Worm (Caenorhabditis elegans): ENCODE data around the gene Y46B2A.4.

DNA sequence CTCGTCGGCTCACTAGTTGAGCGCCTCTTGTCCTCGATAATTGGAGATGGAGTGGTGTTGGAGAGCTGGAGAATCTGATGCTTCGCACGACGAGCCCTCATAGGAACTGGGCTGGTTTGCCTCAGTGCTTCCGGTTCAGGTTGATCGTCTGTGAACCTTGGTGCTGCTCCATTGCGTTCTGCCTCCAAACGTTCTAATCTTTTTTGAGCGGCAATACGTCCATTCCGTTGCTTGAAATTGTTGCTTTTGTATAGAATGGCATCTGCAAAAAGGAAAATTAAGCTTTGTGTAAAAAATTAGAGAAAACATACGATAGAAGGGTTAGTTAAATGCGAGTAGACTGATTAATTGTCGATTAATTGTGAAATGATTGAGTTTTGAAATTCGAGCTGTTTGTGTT is 48.7 kb upstream of the Y46B2A.4 start, which contains the start of gene F46F5.5:
- TF ChIP-seq ama-1 (optimal IDR thresholded peaks at IDR 0.05) (no peak), F13C5.2 (tag; optimal IDR thresholded peaks at IDR 0.05) (no peak), B0310.2 (tag; optimal IDR thresholded peaks at IDR 0.05) (no peak), hnd-1 (tag; optimal IDR thresholded peaks at IDR 0.05) (no peak), hmbx-1 (tag; optimal IDR thresholded peaks at IDR 0.05) (no peak), sea-1 (GFP tag; conservative IDR thresholded peaks at IDR 0.05) (no peak), tra-4 (tag; optimal IDR thresholded peaks at IDR 0.05) (no peak), pes-1 (GFP tag; IDR thresholded peaks at IDR 0.05) (no peak), ceh-36 (tag; optimal IDR thresholded peaks at IDR 0.05) (no peak), tbx-37 (GFP tag; conservative IDR thresholded peaks at IDR 0.05) (no peak), flt-1 (GFP tag; IDR thresholded peaks at IDR 0.05) (no peak)

Data from whole organism, early embryonic.